Fruit fly (Drosophila melanogaster): ENCODE results near the gene CG3815.

DNA sequence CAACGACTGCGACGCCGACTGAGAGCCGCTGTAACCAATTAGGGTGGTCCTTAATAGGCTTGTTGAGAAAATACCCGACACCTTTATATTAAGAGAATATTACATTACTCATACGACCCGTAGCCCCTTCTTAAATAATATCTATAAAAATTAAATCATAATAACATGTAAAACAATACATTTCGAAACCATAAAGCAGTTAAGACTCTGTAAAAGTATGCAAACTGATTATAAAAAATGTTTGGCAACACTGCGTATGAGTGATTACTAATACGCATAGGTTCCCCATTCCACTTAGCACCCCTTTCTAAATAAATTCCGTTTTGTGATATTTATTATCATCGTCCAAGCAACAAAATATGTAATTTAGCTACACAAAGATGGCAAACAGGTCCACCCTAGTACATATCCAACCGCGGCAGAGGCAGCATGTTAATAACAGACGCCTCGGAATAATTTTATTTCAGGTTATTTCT is 45.4 kb downstream of the CG3815 start:
- TF ChIP-seq Blimp-1 (GFP tag; optimal IDR thresholded peaks at IDR 0.05) (peak; percentile 56), esn (GFP tag; optimal IDR thresholded peaks at IDR 0.05) (peak; percentile 91), fd85E (GFP tag; optimal IDR thresholded peaks at IDR 0.05) (peak; percentile 53), CG7368 (GFP tag; optimal IDR thresholded peaks at IDR 0.05) (peak; percentile 73)
